Worm (Caenorhabditis elegans) whole organism, L3 larva: ENCODE data around the gene srxa-10.

Experiments
- R02D3.7 ChIP-seq: fragments of 150-350 bp; optimal IDR thresholded peaks from 2 replicates; lab custom pipeline; 2014; ENCODE audit warnings: missing biosample characterization, missing genetic modification characterization
- ZK546.5 ChIP-seq: sonication (generic microtip); optimal IDR thresholded peaks from 2 replicates; lab custom pipeline; 2017; ENCODE audit warnings: missing biosample characterization, missing genetic modification characterization
- aly-2 ChIP-seq: fragments of 150-350 bp; optimal IDR thresholded peaks from 2 replicates; lab custom pipeline; 2014; ENCODE audit warnings: missing biosample characterization, missing genetic modification characterization
- ama-1 ChIP-seq: fragments of 150-350 bp; optimal IDR thresholded peaks from 2 replicates; lab custom pipeline; 2018
- ceh-16 ChIP-seq: sonication (generic microtip); optimal IDR thresholded peaks from 2 replicates; lab custom pipeline; 2017; ENCODE audit warnings: missing biosample characterization, missing genetic modification characterization
- ceh-28 ChIP-seq: fragments of 150-350 bp; optimal IDR thresholded peaks from 2 replicates; lab custom pipeline; 2014; ENCODE audit warnings: missing biosample characterization, missing genetic modification reagents, missing genetic modification characterization
- ceh-82 ChIP-seq: fragments of 150-350 bp; optimal IDR thresholded peaks from 2 replicates; lab custom pipeline; 2014; ENCODE audit warnings: missing biosample characterization, missing genetic modification characterization
- ceh-9 ChIP-seq: sonication (generic microtip); optimal IDR thresholded peaks from 2 replicates; lab custom pipeline; 2018; ENCODE audit warnings: missing biosample characterization, missing genetic modification characterization
- daf-12 ChIP-seq: fragments of 150-350 bp; optimal IDR thresholded peaks from 2 replicates; lab custom pipeline; 2014; ENCODE audit warnings: missing biosample characterization, missing genetic modification reagents, missing genetic modification characterization
- egl-27 ChIP-seq: sonication (generic microtip); optimal IDR thresholded peaks from 4 replicates; lab custom pipeline; 2017; ENCODE audit warnings: missing biosample characterization, missing genetic modification reagents, missing genetic modification characterization
- egl-5 ChIP-seq: fragments of 150-350 bp; optimal IDR thresholded peaks from 2 replicates; lab custom pipeline; 2017; ENCODE audit warnings: missing biosample characterization, missing genetic modification reagents, missing genetic modification characterization, inconsistent platforms
- elt-1 ChIP-seq: fragments of 150-350 bp; optimal IDR thresholded peaks from 2 replicates; lab custom pipeline; 2014; ENCODE audit warnings: missing biosample characterization, missing genetic modification characterization
- elt-2 ChIP-seq: sonication (generic microtip); optimal IDR thresholded peaks from 2 replicates; lab custom pipeline; 2016; ENCODE audit warnings: missing genetic modification reagents, mild to moderate bottlenecking, missing genetic modification characterization, missing compliant biosample characterization
- elt-3 ChIP-seq, 3 experiments: fragments of 150-350 bp in 1 of 3; sonication (generic microtip) in 2 of 3; optimal IDR thresholded peaks; 2 replicates in 2 of 3; 4 replicates in 1 of 3; lab custom pipeline; 2014 to 2017; ENCODE audit warnings: missing biosample characterization in 3 of 3, missing genetic modification characterization in 3 of 3
- eor-1 ChIP-seq, 2 experiments: fragments of 150-350 bp; optimal IDR thresholded peaks; 2 replicates each; lab custom pipeline; 2014 to 2018; ENCODE audit warnings: missing biosample characterization in 2 of 2, missing genetic modification characterization in 2 of 2
- fkh-10 ChIP-seq: sonication (generic microtip); optimal IDR thresholded peaks from 2 replicates; lab custom pipeline; 2017; ENCODE audit warnings: missing biosample characterization, missing genetic modification reagents, missing genetic modification characterization
- fkh-2 ChIP-seq: fragments of 150-350 bp; optimal IDR thresholded peaks from 2 replicates; lab custom pipeline; 2014; ENCODE audit warnings: missing biosample characterization, missing genetic modification reagents, missing genetic modification characterization
- fos-1 ChIP-seq: fragments of 150-350 bp; optimal IDR thresholded peaks from 2 replicates; lab custom pipeline; 2014; ENCODE audit warnings: missing biosample characterization, missing genetic modification characterization
- hmg-11 ChIP-seq: sonication (generic microtip); optimal IDR thresholded peaks from 2 replicates; lab custom pipeline; 2016; ENCODE audit warnings: missing genetic modification characterization, missing compliant biosample characterization
- jun-1 ChIP-seq: fragments of 150-350 bp; optimal IDR thresholded peaks from 2 replicates; lab custom pipeline; 2014; ENCODE audit warnings: missing biosample characterization, missing genetic modification reagents, missing genetic modification characterization
- lin-15B ChIP-seq: fragments of 150-350 bp; optimal IDR thresholded peaks from 2 replicates; lab custom pipeline; 2014; ENCODE audit warnings: missing biosample characterization, missing genetic modification characterization
- lin-39 ChIP-seq: fragments of 150-350 bp; optimal IDR thresholded peaks from 2 replicates; lab custom pipeline; 2018; ENCODE audit warnings: missing biosample characterization, missing genetic modification reagents, missing genetic modification characterization
- lsy-12 ChIP-seq: sonication (generic microtip); optimal IDR thresholded peaks from 2 replicates; lab custom pipeline; 2016; ENCODE audit warnings: mild to moderate bottlenecking, missing genetic modification characterization, missing compliant biosample characterization
- mdl-1 ChIP-seq: fragments of 150-350 bp; optimal IDR thresholded peaks from 2 replicates; lab custom pipeline; 2014; ENCODE audit warnings: missing biosample characterization, missing genetic modification characterization
- mml-1 ChIP-seq: fragments of 150-350 bp; sonication (generic microtip); optimal IDR thresholded peaks from 3 replicates; lab custom pipeline; 2014; ENCODE audit warnings: missing biosample characterization, missing genetic modification characterization
- nfya-1 ChIP-seq: sonication (generic microtip); optimal IDR thresholded peaks from 2 replicates; lab custom pipeline; 2017; ENCODE audit warnings: missing genetic modification characterization, mild to moderate bottlenecking, missing compliant biosample characterization, antibody characterized with exemption, moderate library complexity; ENCODE audit not compliant: insufficient read depth
- nhr-11 ChIP-seq: fragments of 150-350 bp; optimal IDR thresholded peaks from 2 replicates; lab custom pipeline; 2014; ENCODE audit warnings: missing biosample characterization, missing genetic modification characterization
- nhr-12 ChIP-seq: fragments of 150-350 bp; optimal IDR thresholded peaks from 2 replicates; lab custom pipeline; 2014; ENCODE audit warnings: missing biosample characterization, missing genetic modification characterization
- nhr-23 ChIP-seq: fragments of 150-350 bp; optimal IDR thresholded peaks from 2 replicates; lab custom pipeline; 2014; ENCODE audit warnings: missing biosample characterization, missing genetic modification reagents, missing genetic modification characterization
- nhr-237 ChIP-seq: fragments of 150-350 bp; optimal IDR thresholded peaks from 2 replicates; lab custom pipeline; 2014; ENCODE audit warnings: missing biosample characterization, missing genetic modification characterization
- nhr-25 ChIP-seq: sonication (generic microtip); optimal IDR thresholded peaks from 2 replicates; lab custom pipeline; 2017; ENCODE audit warnings: missing biosample characterization, missing genetic modification characterization
- nhr-28 ChIP-seq: fragments of 150-350 bp; optimal IDR thresholded peaks from 2 replicates; lab custom pipeline; 2014; ENCODE audit warnings: missing biosample characterization, missing genetic modification characterization
- nhr-43 ChIP-seq: sonication (generic microtip); optimal IDR thresholded peaks from 2 replicates; lab custom pipeline; 2016; ENCODE audit warnings: mild to moderate bottlenecking, missing genetic modification characterization, missing compliant biosample characterization; ENCODE audit not compliant: poor library complexity, severe bottlenecking
- nhr-67 ChIP-seq: fragments of 150-350 bp; optimal IDR thresholded peaks from 2 replicates; lab custom pipeline; 2014; ENCODE audit warnings: missing biosample characterization, missing genetic modification characterization
- nhr-76 ChIP-seq: fragments of 150-350 bp; sonication (generic microtip); optimal IDR thresholded peaks from 5 replicates; lab custom pipeline; 2014; ENCODE audit warnings: missing biosample characterization, missing genetic modification characterization
- nhr-77 ChIP-seq: fragments of 150-350 bp; optimal IDR thresholded peaks from 2 replicates; lab custom pipeline; 2014; ENCODE audit warnings: missing biosample characterization, missing genetic modification characterization
- pha-4 ChIP-seq: fragments of 150-350 bp; optimal IDR thresholded peaks from 2 replicates; lab custom pipeline; 2014; ENCODE audit warnings: missing biosample characterization, missing genetic modification reagents, missing genetic modification characterization
- pqm-1 ChIP-seq: fragments of 150-350 bp; optimal IDR thresholded peaks from 2 replicates; lab custom pipeline; 2017; ENCODE audit warnings: missing biosample characterization, missing genetic modification characterization, inconsistent platforms
- sea-2 ChIP-seq: fragments of 150-350 bp; sonication (generic microtip); optimal IDR thresholded peaks from 4 replicates; lab custom pipeline; 2014; ENCODE audit warnings: missing biosample characterization, missing genetic modification reagents, missing genetic modification characterization
- skn-1 ChIP-seq: fragments of 150-350 bp; optimal IDR thresholded peaks from 2 replicates; lab custom pipeline; 2014; ENCODE audit warnings: missing biosample characterization, missing genetic modification characterization
- snpc-4 ChIP-seq: fragments of 150-350 bp; optimal IDR thresholded peaks from 2 replicates; lab custom pipeline; 2014; ENCODE audit warnings: missing biosample characterization, missing genetic modification characterization
- tbx-2 ChIP-seq: sonication (generic microtip); optimal IDR thresholded peaks from 2 replicates; lab custom pipeline; 2016; ENCODE audit warnings: mild to moderate bottlenecking, missing genetic modification characterization, missing compliant biosample characterization
- unc-39 ChIP-seq: sonication (generic microtip); optimal IDR thresholded peaks from 4 replicates; lab custom pipeline; 2017; ENCODE audit warnings: missing biosample characterization, missing genetic modification characterization
- unc-62 ChIP-seq: fragments of 150-350 bp; sonication (generic microtip); optimal IDR thresholded peaks from 4 replicates; lab custom pipeline; 2014; ENCODE audit warnings: missing biosample characterization, missing genetic modification reagents, missing genetic modification characterization
- zag-1 ChIP-seq: fragments of 150-350 bp; optimal IDR thresholded peaks from 2 replicates; lab custom pipeline; 2014; ENCODE audit warnings: missing biosample characterization, missing genetic modification characterization
- ztf-11 ChIP-seq: fragments of 150-350 bp; optimal IDR thresholded peaks from 2 replicates; lab custom pipeline; 2014; ENCODE audit warnings: missing biosample characterization, missing genetic modification characterization
- ztf-4 ChIP-seq: fragments of 150-350 bp; optimal IDR thresholded peaks from 2 replicates; lab custom pipeline; 2014; ENCODE audit warnings: missing biosample characterization, missing genetic modification characterization

The srxa-10 gene

DNA sequence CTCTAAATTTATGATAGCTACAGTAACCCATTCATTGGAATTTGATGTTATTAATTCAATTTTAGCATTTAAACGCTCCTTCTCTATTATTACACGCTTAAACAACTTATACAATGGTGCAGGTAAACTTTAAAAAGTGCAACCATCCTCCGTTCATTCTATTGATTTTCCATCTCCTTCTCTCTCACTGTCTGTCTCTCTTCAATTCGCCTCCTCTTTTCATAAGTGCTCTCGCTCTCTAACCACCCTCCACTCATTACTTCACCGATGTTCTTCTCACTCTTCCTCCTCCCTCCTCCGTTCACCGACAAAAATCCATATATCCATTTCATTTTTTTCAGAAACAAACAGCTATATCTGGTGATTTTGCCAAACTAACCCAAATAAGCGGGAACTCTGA, 30.2 kb downstream of the srxa-10 start, which contains the start of gene cbp-1:
TSS of gene cbp-1 (plus strand) at position 335 of the 400 bp plus-strand sequence.
- TF ChIP-seq nhr-76 (tag; lab: Kevin White, UChicago), result no peak
- TF ChIP-seq fos-1 (tag; lab: Kevin White, UChicago), result no peak
- no peak for TF ChIP-seq aly-2 (tag; lab: Kevin White, UChicago)
- TF ChIP-seq lin-39 (tag; lab: Kevin White, UChicago), result peak; percentile 53
- TF ChIP-seq mml-1, result no peak
- peak; percentile 48 for TF ChIP-seq daf-12 (tag; lab: Kevin White, UChicago)
- TF ChIP-seq ceh-28, result peak; percentile 83
- TF ChIP-seq nhr-12 (tag; lab: Kevin White, UChicago), result no peak
- peak; percentile 73 for TF ChIP-seq pha-4 (tag; lab: Kevin White, UChicago)
- TF ChIP-seq nhr-25 (tag; lab: Kevin White, UChicago), result peak; percentile 51
- no peak for TF ChIP-seq fkh-2 (tag; lab: Kevin White, UChicago)
- no peak for TF ChIP-seq nhr-77 (tag; lab: Kevin White, UChicago)
- no peak for TF ChIP-seq ceh-16 (tag; lab: Kevin White, UChicago)
- TF ChIP-seq hmg-11 (tag; lab: Kevin White, UChicago), result peak; percentile 18
- TF ChIP-seq elt-3 (tag; optimal IDR thresholded peaks at IDR 0.05; lab: Kevin White, UChicago), result no peak
- peak; percentile 69 for TF ChIP-seq nfya-1 (tag; lab: Kevin White, UChicago)
- peak; percentile 44 for TF ChIP-seq egl-5 (tag; lab: Kevin White, UChicago)
- TF ChIP-seq nhr-23 (tag; lab: Kevin White, UChicago), result peak; percentile 57
- TF ChIP-seq lin-15B (tag; lab: Kevin White, UChicago), result no peak
- no peak for TF ChIP-seq nhr-11 (tag; lab: Kevin White, UChicago)
- TF ChIP-seq nhr-237 (tag; lab: Kevin White, UChicago), result no peak
- no peak for TF ChIP-seq egl-27 (tag; lab: Kevin White, UChicago)
- TF ChIP-seq pqm-1, result no peak
- TF ChIP-seq, all 47 proteins: peak for 9

DNA sequence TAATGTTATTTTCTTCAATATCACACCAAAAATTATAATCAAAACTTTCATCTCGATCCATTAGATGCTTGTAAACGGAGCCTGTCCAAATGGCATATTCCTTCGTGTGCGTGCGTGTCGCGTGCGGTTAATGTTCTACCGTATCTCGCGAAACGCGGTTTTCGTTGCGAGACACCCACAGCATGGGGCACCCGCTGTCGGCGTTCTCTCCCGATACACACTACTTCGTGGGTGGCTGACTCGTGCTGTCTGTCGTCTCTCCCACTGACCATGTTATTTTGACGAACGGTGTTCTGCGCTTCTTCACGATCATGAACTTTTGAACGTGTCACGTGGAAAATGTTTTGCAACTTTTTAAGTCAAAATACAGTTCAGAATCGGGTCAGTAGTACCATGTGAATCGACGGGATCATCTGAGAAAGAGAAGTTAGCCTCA, 30.9 kb downstream of the srxa-10 start:
- TF ChIP-seq nfya-1 (tag; lab: Kevin White, UChicago) (peak; percentile 99), egl-5 (tag; lab: Kevin White, UChicago) (peak; percentile 98), elt-3 (tag; optimal IDR thresholded peaks at IDR 0.05; lab: Kevin White, UChicago) (peak in 2 of 3 experiments; percentile 29 to 88), unc-62 (GFP tag; lab: Kevin White, UChicago) (peak; percentile 86), jun-1 (tag; lab: Kevin White, UChicago) (peak; percentile 98), ceh-82 (peak; percentile 93), ceh-28 (peak; percentile 90), nhr-43 (tag; lab: Kevin White, UChicago) (peak; percentile 98), nhr-12 (tag; lab: Kevin White, UChicago) (no peak), nhr-76 (tag; lab: Kevin White, UChicago) (peak; percentile 37), skn-1 (peak; percentile 93), ceh-16 (tag; lab: Kevin White, UChicago) (no peak), mml-1 (no peak), sea-2 (GFP tag; lab: Kevin White, UChicago) (peak; percentile 21), elt-1 (peak; percentile 85), fkh-10 (peak; percentile 66), ztf-4 (peak; percentile 95), ztf-11 (tag; lab: Kevin White, UChicago) (no peak), tbx-2 (tag; lab: Kevin White, UChicago) (peak; percentile 97), daf-12 (tag; lab: Kevin White, UChicago) (peak; percentile 70), pqm-1 (peak; percentile 93), ZK546.5 (tag; lab: Kevin White, UChicago) (peak; percentile 57), ceh-9 (tag; lab: Kevin White, UChicago) (no peak), mdl-1 (tag; lab: Kevin White, UChicago) (peak; percentile 92), nhr-237 (tag; lab: Kevin White, UChicago) (peak; percentile 4), lin-15B (tag; lab: Kevin White, UChicago) (peak; percentile 95), egl-27 (tag; lab: Kevin White, UChicago) (peak; percentile 78), R02D3.7 (tag; lab: Kevin White, UChicago) (peak; percentile 90), snpc-4 (peak; percentile 87), fkh-2 (tag; lab: Kevin White, UChicago) (no peak), nhr-23 (tag; lab: Kevin White, UChicago) (peak; percentile 99), ama-1 (peak; percentile 99), elt-2 (tag; lab: Kevin White, UChicago) (peak; percentile 94), nhr-77 (tag; lab: Kevin White, UChicago) (peak; percentile 77), lsy-12 (tag; lab: Kevin White, UChicago) (peak; percentile 99), pha-4 (tag; lab: Kevin White, UChicago) (peak; percentile 98), nhr-25 (tag; lab: Kevin White, UChicago) (peak; percentile 99), unc-39 (peak; percentile 34), hmg-11 (tag; lab: Kevin White, UChicago) (peak; percentile 96), nhr-67 (tag; lab: Kevin White, UChicago) (no peak), eor-1 (tag; optimal IDR thresholded peaks at IDR 0.05; lab: Kevin White, UChicago) (no peak), aly-2 (tag; lab: Kevin White, UChicago) (peak; percentile 90), fos-1 (tag; lab: Kevin White, UChicago) (peak; percentile 92), lin-39 (tag; lab: Kevin White, UChicago) (peak; percentile 100), zag-1 (tag; lab: Kevin White, UChicago) (peak; percentile 60), nhr-28 (peak; percentile 16), nhr-11 (tag; lab: Kevin White, UChicago) (peak; percentile 91)
- TF ChIP-seq, all 47 proteins: peak for 39
